Fruit fly (Drosophila melanogaster): ENCODE measurements around the gene Mink.

- no peak for TF ChIP-seq Abd-B (GFP tag; optimal IDR thresholded peaks at IDR 0.05)
- TF ChIP-seq Sp1 (GFP tag; optimal IDR thresholded peaks at IDR 0.05), result peak; percentile 35
- no peak for TF ChIP-seq usp (GFP tag; optimal IDR thresholded peaks at IDR 0.05)
- TF ChIP-seq woc (GFP tag; optimal IDR thresholded peaks at IDR 0.05), result no peak
- TF ChIP-seq rgr (GFP tag; optimal IDR thresholded peaks at IDR 0.05), result peak; percentile 48
- peak; percentile 79 for TF ChIP-seq psq (GFP tag; optimal IDR thresholded peaks at IDR 0.05)
- no peak for TF ChIP-seq sv (GFP tag; optimal IDR thresholded peaks at IDR 0.05)
- no peak for TF ChIP-seq jim (GFP tag; optimal IDR thresholded peaks at IDR 0.05)
- TF ChIP-seq HLH106 (tag; optimal IDR thresholded peaks at IDR 0.05), result peak; percentile 35
- no peak for TF ChIP-seq tai (GFP tag; optimal IDR thresholded peaks at IDR 0.05)
These were observed 22.9 kb downstream of the Mink start, which contains the start of the genes ssh and Nmnat for dm6 chr3R:24944920-24945853.

All from whole organism, wandering third instar larva.